Worm (Caenorhabditis elegans) whole organism, mixed stage, embryonic: ENCODE measurements around the gene tsp-13.

Experiments
- M03D4.4 ChIP-seq: sonication (generic microtip); optimal IDR thresholded peaks from 2 replicates; lab custom pipeline; 2017; ENCODE audit warnings: mild to moderate bottlenecking, missing genetic modification characterization, missing compliant biosample characterization
- bed-3 ChIP-seq: fragments of 200-800 bp; sonication (Bioruptor generic); optimal IDR thresholded peaks from 3 replicates; lab custom pipeline; 2018; ENCODE audit warnings: mild to moderate bottlenecking, missing genetic modification characterization, moderate library complexity, missing compliant biosample characterization
- blmp-1 ChIP-seq: fragments of 150-350 bp; optimal IDR thresholded peaks from 2 replicates; lab custom pipeline; 2014; ENCODE audit warnings: missing biosample characterization, missing genetic modification characterization
- ceh-39 ChIP-seq: fragments of 150-350 bp; optimal IDR thresholded peaks from 2 replicates; lab custom pipeline; 2014; ENCODE audit warnings: missing biosample characterization, missing genetic modification characterization
- ceh-43 ChIP-seq: fragments of 200-800 bp; sonication (Bioruptor generic); optimal IDR thresholded peaks from 2 replicates; lab custom pipeline; 2018; ENCODE audit warnings: mild to moderate bottlenecking, missing genetic modification characterization, moderate library complexity, missing compliant biosample characterization
- ceh-83 ChIP-seq: fragments of 200-800 bp; sonication (Bioruptor generic); optimal IDR thresholded peaks from 2 replicates; lab custom pipeline; 2018; ENCODE audit warnings: mild to moderate bottlenecking, missing genetic modification characterization, missing compliant biosample characterization
- ces-1 ChIP-seq: fragments of 150-350 bp; optimal IDR thresholded peaks from 2 replicates; lab custom pipeline; 2014; ENCODE audit warnings: missing biosample characterization, missing genetic modification reagents, missing genetic modification characterization
- cnd-1 ChIP-seq: fragments of 200-800 bp; sonication (Bioruptor generic); optimal IDR thresholded peaks from 2 replicates; lab custom pipeline; 2018; ENCODE audit warnings: mild to moderate bottlenecking, missing genetic modification characterization, missing compliant biosample characterization
- drap-1 ChIP-seq: fragments of 200-800 bp; sonication (Bioruptor generic); optimal IDR thresholded peaks from 3 replicates; lab custom pipeline; 2018; ENCODE audit warnings: mild to moderate bottlenecking, missing genetic modification characterization, missing compliant biosample characterization
- elt-1 ChIP-seq: sonication (generic microtip); optimal IDR thresholded peaks from 2 replicates; lab custom pipeline; 2017; ENCODE audit warnings: missing genetic modification characterization, mild to moderate bottlenecking, missing compliant biosample characterization, antibody characterized with exemption, moderate library complexity, borderline replicate concordance; ENCODE audit not compliant: insufficient read depth
- elt-3 ChIP-seq: fragments of 150-350 bp; optimal IDR thresholded peaks from 2 replicates; lab custom pipeline; 2014; ENCODE audit warnings: missing biosample characterization, missing genetic modification characterization
- flh-1 ChIP-seq: fragments of 200-800 bp; sonication (Bioruptor generic); optimal IDR thresholded peaks from 2 replicates; lab custom pipeline; 2018; ENCODE audit warnings: mild to moderate bottlenecking, missing genetic modification characterization, moderate library complexity, missing compliant biosample characterization
- ham-2 ChIP-seq: fragments of 200-800 bp; sonication (Bioruptor generic); optimal IDR thresholded peaks from 2 replicates; lab custom pipeline; 2018; ENCODE audit warnings: mild to moderate bottlenecking, missing genetic modification characterization, missing compliant biosample characterization
- hlh-1 ChIP-seq: fragments of 150-350 bp; optimal IDR thresholded peaks from 2 replicates; lab custom pipeline; 2014; ENCODE audit warnings: missing biosample characterization, missing genetic modification reagents, missing genetic modification characterization
- lin-32 ChIP-seq: fragments of 200-800 bp; sonication (Bioruptor generic); optimal IDR thresholded peaks from 2 replicates; lab custom pipeline; 2018; ENCODE audit warnings: mild to moderate bottlenecking, missing genetic modification characterization, missing compliant biosample characterization
- lsy-2 ChIP-seq: fragments of 150-350 bp; optimal IDR thresholded peaks from 2 replicates; lab custom pipeline; 2014; ENCODE audit warnings: missing biosample characterization, missing genetic modification characterization
- mab-5 ChIP-seq: fragments of 150-350 bp; optimal IDR thresholded peaks from 2 replicates; lab custom pipeline; 2014; ENCODE audit warnings: missing biosample characterization, missing genetic modification characterization
- mep-1 ChIP-seq: fragments of 150-350 bp; optimal IDR thresholded peaks from 2 replicates; lab custom pipeline; 2017; ENCODE audit warnings: missing biosample characterization, missing genetic modification reagents, missing genetic modification characterization, inconsistent platforms
- nhr-12 ChIP-seq: fragments of 150-350 bp; optimal IDR thresholded peaks from 2 replicates; lab custom pipeline; 2014; ENCODE audit warnings: missing biosample characterization, missing genetic modification characterization
- nhr-2 ChIP-seq: fragments of 150-350 bp; optimal IDR thresholded peaks from 2 replicates; lab custom pipeline; 2014; ENCODE audit warnings: missing biosample characterization, missing genetic modification characterization
- nhr-28 ChIP-seq: fragments of 150-350 bp; optimal IDR thresholded peaks from 2 replicates; lab custom pipeline; 2014; ENCODE audit warnings: missing biosample characterization, missing genetic modification characterization
- nhr-76 ChIP-seq: sonication (generic microtip); optimal IDR thresholded peaks from 2 replicates; lab custom pipeline; 2017; ENCODE audit warnings: missing biosample characterization, missing genetic modification characterization
- pha-4 ChIP-seq: fragments of 150-350 bp; optimal IDR thresholded peaks from 2 replicates; lab custom pipeline; 2018; ENCODE audit warnings: missing biosample characterization, missing genetic modification reagents, missing genetic modification characterization
- sem-2 ChIP-seq: fragments of 200-800 bp; sonication (Bioruptor generic); optimal IDR thresholded peaks from 2 replicates; lab custom pipeline; 2018; ENCODE audit warnings: mild to moderate bottlenecking, missing genetic modification characterization, missing compliant biosample characterization
- snpc-4 ChIP-seq: fragments of 150-350 bp; optimal IDR thresholded peaks from 2 replicates; lab custom pipeline; 2014; ENCODE audit warnings: missing biosample characterization, missing genetic modification characterization
- sptf-1 ChIP-seq: sonication (generic microtip); optimal IDR thresholded peaks from 2 replicates; lab custom pipeline; 2017; ENCODE audit warnings: mild to moderate bottlenecking, missing genetic modification characterization, moderate library complexity, missing compliant biosample characterization
- tbx-8 ChIP-seq: fragments of 200-800 bp; sonication (Bioruptor generic); optimal IDR thresholded peaks from 2 replicates; lab custom pipeline; 2018; ENCODE audit warnings: mild to moderate bottlenecking, missing genetic modification characterization, moderate library complexity, missing compliant biosample characterization
- unc-120 ChIP-seq: sonication (generic microtip); optimal IDR thresholded peaks from 2 replicates; lab custom pipeline; 2017; ENCODE audit warnings: missing genetic modification characterization, missing compliant biosample characterization; ENCODE audit not compliant: poor library complexity, severe bottlenecking
- unc-39 ChIP-seq: fragments of 150-350 bp; optimal IDR thresholded peaks from 2 replicates; lab custom pipeline; 2014; ENCODE audit warnings: missing biosample characterization, missing genetic modification characterization
- zip-8 ChIP-seq: fragments of 150-350 bp; optimal IDR thresholded peaks from 2 replicates; lab custom pipeline; 2014; ENCODE audit warnings: missing biosample characterization, missing genetic modification characterization

Gene tsp-13

ce11 chrV:19136206-19136605 lies 17.7 kb upstream of the tsp-13 start, which contains the start of gene Y39B6A.9:
Y39B6A.9 (plus strand) TSS chrV:19136506.
- no peak for TF ChIP-seq snpc-4 (tag; lab: Kevin White, UChicago)
- TF ChIP-seq cnd-1 = no peak
- no peak for TF ChIP-seq ceh-39
- no peak for TF ChIP-seq ceh-43 (GFP tag; lab: Kevin White, UChicago)
- TF ChIP-seq nhr-76 = no peak
- no peak for TF ChIP-seq M03D4.4 (tag; lab: Kevin White, UChicago)
- TF ChIP-seq unc-39 (tag; lab: Kevin White, UChicago) = no peak
- TF ChIP-seq mab-5 = no peak
- no peak for TF ChIP-seq tbx-8
- TF ChIP-seq blmp-1 (tag; lab: Kevin White, UChicago) = no peak
- TF ChIP-seq ham-2 = no peak
- no peak for TF ChIP-seq drap-1 (GFP tag; lab: Kevin White, UChicago)

ce11 chrV:19140495-19140894 lies 13.4 kb upstream of the tsp-13 start, which contains the start of gene cpg-23:
cpg-23 (plus strand) TSS chrV:19140795.
- TF ChIP-seq lsy-2 (tag; lab: Kevin White, UChicago) (no peak), hlh-1 (tag; lab: Kevin White, UChicago) (no peak), ham-2 (no peak), nhr-28 (tag; lab: Kevin White, UChicago) (no peak), nhr-12 (tag; lab: Kevin White, UChicago) (no peak), pha-4 (tag; lab: Kevin White, UChicago) (no peak), tbx-8 (no peak)

- TF ChIP-seq mep-1 = no peak
- TF ChIP-seq nhr-2 (tag; lab: Kevin White, UChicago) = no peak
- no peak for TF ChIP-seq ceh-43 (GFP tag; lab: Kevin White, UChicago)
- TF ChIP-seq nhr-76 = no peak
- TF ChIP-seq mab-5 = no peak
- no peak for TF ChIP-seq M03D4.4 (tag; lab: Kevin White, UChicago)
- TF ChIP-seq zip-8 (tag; lab: Kevin White, UChicago) = no peak
- no peak for TF ChIP-seq unc-120
- TF ChIP-seq snpc-4 (tag; lab: Kevin White, UChicago) = no peak
- TF ChIP-seq flh-1 (GFP tag; lab: Kevin White, UChicago) = no peak
- no peak for TF ChIP-seq sem-2 (GFP tag; lab: Kevin White, UChicago)
- TF ChIP-seq hlh-1 (tag; lab: Kevin White, UChicago) = no peak
- TF ChIP-seq pha-4 (tag; lab: Kevin White, UChicago) = no peak
- TF ChIP-seq, all 35 proteins: peak for 0
Measured at ce11 chrV:19142595-19142994, 11.3 kb upstream of the tsp-13 start.

DNA sequence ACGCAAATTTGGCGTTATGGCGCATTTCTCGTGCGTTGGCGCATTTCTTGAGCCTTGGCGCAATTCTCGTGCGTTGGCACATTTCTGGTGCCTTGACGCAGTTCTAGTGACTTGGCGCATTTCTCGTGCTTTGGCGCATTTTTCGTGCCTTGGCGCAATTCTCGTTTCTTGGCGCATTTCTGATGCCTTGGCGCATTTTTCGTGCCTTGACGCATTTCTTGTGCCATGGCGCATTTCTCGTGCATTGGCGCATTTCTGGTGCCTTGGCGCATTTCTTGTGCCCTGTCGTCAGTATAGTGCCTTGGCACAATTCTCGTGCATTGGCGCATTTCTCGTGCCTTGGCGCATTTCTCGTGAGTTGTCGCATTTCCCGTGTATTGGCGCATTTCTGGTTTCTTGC lies 5.6 kb upstream of the tsp-13 start:
- TF ChIP-seq drap-1 (GFP tag; lab: Kevin White, UChicago) (peak; percentile 13), mab-5 (no peak)

DNA sequence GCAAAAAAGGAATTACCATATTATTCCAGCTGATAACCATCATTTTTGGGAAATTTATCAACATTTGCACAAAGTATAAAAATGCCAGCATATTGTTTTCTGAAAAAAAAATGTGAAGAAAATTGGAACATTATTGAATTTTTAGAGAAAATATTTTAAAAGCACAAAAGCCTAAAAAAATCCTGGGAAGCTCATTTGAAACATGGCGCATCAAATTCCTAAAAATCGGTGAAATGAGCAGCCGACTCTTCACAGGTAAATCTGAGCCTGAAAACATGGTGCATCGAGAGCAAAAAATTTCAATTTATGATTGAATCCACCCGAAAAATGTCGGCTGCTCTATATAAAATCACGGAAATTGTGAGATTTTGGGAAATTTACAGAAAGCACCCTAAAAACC lies 4.8 kb upstream of the tsp-13 start, which contains the start of gene Y39B6A.7:
Gene Y39B6A.7, minus strand, starts transcription at position 101 of the 400 bp plus-strand sequence.
- TF ChIP-seq blmp-1 (tag; lab: Kevin White, UChicago) (no peak), mep-1 (no peak), bed-3 (GFP tag; lab: Kevin White, UChicago) (no peak), drap-1 (GFP tag; lab: Kevin White, UChicago) (no peak), elt-1 (tag; lab: Kevin White, UChicago) (no peak), zip-8 (tag; lab: Kevin White, UChicago) (no peak), nhr-2 (tag; lab: Kevin White, UChicago) (no peak), ceh-43 (GFP tag; lab: Kevin White, UChicago) (no peak), hlh-1 (tag; lab: Kevin White, UChicago) (no peak), ces-1 (no peak), tbx-8 (no peak), ceh-83 (GFP tag; lab: Kevin White, UChicago) (no peak), nhr-12 (tag; lab: Kevin White, UChicago) (no peak), nhr-76 (no peak), mab-5 (no peak), unc-39 (tag; lab: Kevin White, UChicago) (no peak), elt-3 (tag; lab: Kevin White, UChicago) (no peak), ham-2 (no peak), lin-32 (no peak), unc-120 (no peak)

- TF ChIP-seq unc-120 (no peak), sptf-1 (tag; lab: Kevin White, UChicago) (no peak), snpc-4 (tag; lab: Kevin White, UChicago) (no peak), mab-5 (no peak), sem-2 (GFP tag; lab: Kevin White, UChicago) (no peak), ceh-39 (no peak)
Measured at ce11 chrV:19152328-19152727, 1.6 kb upstream of the tsp-13 start, which contains the start of gene Y39B6A.69. Y39B6A.69 (minus strand) TSS chrV:19152428.
